Fruit fly (Drosophila melanogaster): Measurements from ENCODE around the gene ppan.

DNA sequence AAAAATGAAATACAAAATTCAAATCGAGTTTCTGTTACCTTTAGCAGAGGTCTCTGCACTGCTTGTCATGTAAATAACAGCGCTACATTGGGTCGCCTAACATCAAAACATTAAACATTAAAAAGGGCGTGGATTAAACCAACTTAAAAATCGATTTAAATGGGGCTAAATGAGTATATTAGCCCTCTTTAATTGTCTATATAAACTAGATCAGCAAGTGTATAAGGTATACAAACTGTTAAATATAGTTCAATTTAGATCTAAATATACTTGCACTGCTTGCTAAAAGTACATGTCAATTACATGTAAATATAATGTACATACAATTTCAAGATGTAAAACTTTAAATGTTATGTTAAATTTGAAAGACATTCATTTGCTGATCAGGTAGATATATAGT, 46.3 kb upstream of the ppan start:
- TF ChIP-seq CG5204 (GFP tag; optimal IDR thresholded peaks at IDR 0.05), result no peak
- no peak for TF ChIP-seq bab1 (GFP tag; optimal IDR thresholded peaks at IDR 0.05)
- TF ChIP-seq CG7045 (GFP tag; optimal IDR thresholded peaks at IDR 0.05), result no peak
- TF ChIP-seq CG14711 (tag; optimal IDR thresholded peaks at IDR 0.05), result no peak
- no peak for TF ChIP-seq cnc (optimal IDR thresholded peaks at IDR 0.05)
- TF ChIP-seq Crg-1 (GFP tag; optimal IDR thresholded peaks at IDR 0.05), result no peak
- TF ChIP-seq ovo (GFP tag; optimal IDR thresholded peaks at IDR 0.05), result no peak
- TF ChIP-seq cic (GFP tag; optimal IDR thresholded peaks at IDR 0.05), result no peak
